Worm (Caenorhabditis elegans) whole organism, L1 larva: Measurements from ENCODE around the gene lips-10.
"Not testable (repeated sequence)": the region's sequence is repeated elsewhere in the genome, so short reads cannot be mapped to it uniquely, and the experiment has no call there.

Source experiments
- C04F5.9 ChIP-seq: sonication (generic microtip); optimal IDR thresholded peaks from 2 replicates; lab custom pipeline; 2016; ENCODE audit warnings: missing genetic modification characterization, missing compliant biosample characterization
- blmp-1 ChIP-seq: fragments of 150-350 bp; optimal IDR thresholded peaks from 2 replicates; lab custom pipeline; 2014; ENCODE audit warnings: missing biosample characterization, missing genetic modification characterization
- efl-1 ChIP-seq, 4 experiments: fragments of 150-350 bp; optimal IDR thresholded peaks in 3 of 4; peaks in 1 of 4; 1 replicate in 1 of 4; 2 replicates in 3 of 4; lab custom pipeline; 2014; ENCODE audit warnings: missing biosample characterization in 2 of 4, missing genetic modification characterization in 2 of 4, missing genetic modification reagents in 2 of 4
- elt-2 ChIP-seq: sonication (generic microtip); optimal IDR thresholded peaks from 2 replicates; lab custom pipeline; 2016; ENCODE audit warnings: missing genetic modification characterization, mild to moderate bottlenecking, inconsistent platforms, missing compliant biosample characterization, missing genetic modification reagents
- ets-5 ChIP-seq: fragments of 200-800 bp; sonication (Bioruptor generic); IDR thresholded peaks from 2 replicates; pipeline ENCODE4 v1.3.6; 2022; ENCODE audit warnings: missing genetic modification characterization, missing compliant biosample characterization
- fkh-10 ChIP-seq: sonication (generic microtip); optimal IDR thresholded peaks from 2 replicates; lab custom pipeline; 2017; ENCODE audit warnings: missing biosample characterization, missing genetic modification reagents, missing genetic modification characterization
- fos-1 ChIP-seq: fragments of 150-350 bp; optimal IDR thresholded peaks from 2 replicates; lab custom pipeline; 2014; ENCODE audit warnings: missing biosample characterization, missing genetic modification characterization
- hlh-17 ChIP-seq: fragments of 200-800 bp; sonication (Bioruptor generic); optimal IDR thresholded peaks from 2 replicates; lab custom pipeline; 2018; ENCODE audit warnings: missing genetic modification characterization, mild to moderate bottlenecking, missing compliant biosample characterization, moderate library complexity, borderline replicate concordance
- irx-1 ChIP-seq: sonication (generic microtip); optimal IDR thresholded peaks from 2 replicates; lab custom pipeline; 2016; ENCODE audit warnings: missing genetic modification characterization, missing compliant biosample characterization
- jun-1 ChIP-seq: fragments of 150-350 bp; optimal IDR thresholded peaks from 2 replicates; lab custom pipeline; 2014; ENCODE audit warnings: missing biosample characterization, missing genetic modification reagents, missing genetic modification characterization
- lin-39 ChIP-seq: fragments of 150-350 bp; optimal IDR thresholded peaks from 2 replicates; lab custom pipeline; 2014; ENCODE audit warnings: missing biosample characterization, missing genetic modification reagents, missing genetic modification characterization
- lsy-2 ChIP-seq, 2 experiments: fragments of 150-350 bp; optimal IDR thresholded peaks; 2 replicates each; lab custom pipeline; 2014; ENCODE audit warnings: missing biosample characterization in 2 of 2, missing genetic modification characterization in 2 of 2
- mep-1 ChIP-seq: fragments of 150-350 bp; optimal IDR thresholded peaks from 2 replicates; lab custom pipeline; 2014; ENCODE audit warnings: missing biosample characterization, missing genetic modification characterization
- nhr-11 ChIP-seq: fragments of 150-350 bp; optimal IDR thresholded peaks from 2 replicates; lab custom pipeline; 2014; ENCODE audit warnings: missing biosample characterization, missing genetic modification characterization
- nhr-12 ChIP-seq: sonication (generic microtip); optimal IDR thresholded peaks from 2 replicates; lab custom pipeline; 2017; ENCODE audit warnings: missing biosample characterization, missing genetic modification characterization
- nhr-19 ChIP-seq: fragments of 200-800 bp; sonication (Bioruptor generic); conservative IDR thresholded peaks from 2 replicates; pipeline ENCODE4 v1.3.6; 2022; ENCODE audit warnings: missing genetic modification characterization, missing compliant biosample characterization
- nhr-71 ChIP-seq: sonication (generic microtip); optimal IDR thresholded peaks from 2 replicates; lab custom pipeline; 2016; ENCODE audit warnings: mild to moderate bottlenecking, missing genetic modification characterization, moderate library complexity, missing compliant biosample characterization
- nhr-84 ChIP-seq: sonication (generic microtip); optimal IDR thresholded peaks from 2 replicates; lab custom pipeline; 2017; ENCODE audit warnings: missing biosample characterization, missing genetic modification characterization
- nhr-85 ChIP-seq: sonication (generic microtip); peaks from one replicate; lab custom pipeline; 2016; ENCODE audit warnings: missing genetic modification characterization, inconsistent platforms, missing compliant biosample characterization
- rnt-1 ChIP-seq: sonication (generic microtip); optimal IDR thresholded peaks from 2 replicates; lab custom pipeline; 2016; ENCODE audit warnings: mild to moderate bottlenecking, missing genetic modification characterization, moderate library complexity, missing compliant biosample characterization
- snpc-4 ChIP-seq: fragments of 150-350 bp; optimal IDR thresholded peaks from 2 replicates; lab custom pipeline; 2014; ENCODE audit warnings: missing biosample characterization, missing genetic modification characterization
- sox-4 ChIP-seq: sonication (generic microtip); optimal IDR thresholded peaks from 2 replicates; lab custom pipeline; 2016; ENCODE audit warnings: missing genetic modification characterization, missing compliant biosample characterization
- sptf-1 ChIP-seq: fragments of 150-350 bp; optimal IDR thresholded peaks from 2 replicates; lab custom pipeline; 2014; ENCODE audit warnings: missing biosample characterization, missing genetic modification characterization
- sup-37 ChIP-seq: fragments of 200-800 bp; sonication (Bioruptor generic); optimal IDR thresholded peaks from 2 replicates; lab custom pipeline; 2018; ENCODE audit warnings: mild to moderate bottlenecking, missing genetic modification characterization, missing compliant biosample characterization
- swsn-7 ChIP-seq: sonication (generic microtip); optimal IDR thresholded peaks from 2 replicates; lab custom pipeline; 2016; ENCODE audit warnings: missing genetic modification characterization, missing compliant biosample characterization
- tlp-1 ChIP-seq: fragments of 150-350 bp; optimal IDR thresholded peaks from 2 replicates; lab custom pipeline; 2014; ENCODE audit warnings: missing biosample characterization, missing genetic modification characterization
- unc-62 ChIP-seq: fragments of 150-350 bp; optimal IDR thresholded peaks from 2 replicates; lab custom pipeline; 2014; ENCODE audit warnings: missing biosample characterization, missing genetic modification reagents, missing genetic modification characterization
- unc-98 ChIP-seq: fragments of 200-800 bp; sonication (Bioruptor generic); IDR thresholded peaks from 2 replicates; pipeline ENCODE4 v1.3.6; 2022; ENCODE audit warnings: missing genetic modification characterization, missing compliant biosample characterization
- xbp-1 ChIP-seq: sonication (generic microtip); optimal IDR thresholded peaks from 2 replicates; lab custom pipeline; 2016; ENCODE audit warnings: missing genetic modification characterization, missing compliant biosample characterization

Gene lips-10

ce11 chrII:8417059-8417668 is 21.8 kb upstream of the lips-10 start, which contains the start of gene fdgt-2:
Gene fdgt-2 (plus strand): TSS chrII:8417618.
- no peak for TF ChIP-seq ets-5 (GFP tag; lab: Robert Waterston, UW)
- no peak for TF ChIP-seq tlp-1 (tag; lab: Kevin White, UChicago)
- no peak for TF ChIP-seq mep-1 (tag; lab: Kevin White, UChicago)
- TF ChIP-seq elt-2 (tag; lab: Kevin White, UChicago) = peak; percentile 8
- TF ChIP-seq hlh-17 = no peak
- TF ChIP-seq C04F5.9 (tag; lab: Kevin White, UChicago) = no peak
- peak; percentile 65 for TF ChIP-seq nhr-85 (tag; lab: Kevin White, UChicago)
- TF ChIP-seq sptf-1 = no peak
- peak; percentile 18 for TF ChIP-seq blmp-1 (tag; lab: Kevin White, UChicago)
- no peak for TF ChIP-seq efl-1 (optimal IDR thresholded peaks at IDR 0.05; lab: Kevin White, UChicago)
- TF ChIP-seq efl-1 (GFP tag; optimal IDR thresholded peaks at IDR 0.05 in 1 of 2; lab: Kevin White, UChicago) = peak in 1 of 2 experiments; percentile 6

- TF ChIP-seq fos-1 (tag; lab: Kevin White, UChicago) (no peak), tlp-1 (tag; lab: Kevin White, UChicago) (peak; percentile 82), rnt-1 (no peak), unc-98 (GFP tag; lab: Robert Waterston, UW) (no peak), lsy-2 (tag; optimal IDR thresholded peaks at IDR 0.05; lab: Kevin White, UChicago) (peak in 1 of 2 experiments; percentile 41), xbp-1 (tag; lab: Kevin White, UChicago) (no peak), irx-1 (tag; lab: Kevin White, UChicago) (no peak), jun-1 (tag; lab: Kevin White, UChicago) (no peak), swsn-7 (tag; lab: Kevin White, UChicago) (no peak), sptf-1 (no peak), sup-37 (GFP tag; lab: Kevin White, UChicago) (no peak), snpc-4 (tag; lab: Kevin White, UChicago) (no peak), nhr-71 (tag; lab: Kevin White, UChicago) (no peak), nhr-84 (tag; lab: Kevin White, UChicago) (no peak), elt-2 (tag; lab: Kevin White, UChicago) (no peak), nhr-11 (tag; lab: Kevin White, UChicago) (no peak), lin-39 (tag; lab: Kevin White, UChicago) (no peak), unc-62 (GFP tag; lab: Kevin White, UChicago) (no peak)
Measured at ce11 chrII:8419015-8419414, 20.0 kb upstream of the lips-10 start.

ce11 chrII:8419798-8420197 is 19.2 kb upstream of the lips-10 start, which contains the start of gene F14E5.8:
Gene F14E5.8 (plus strand): TSS chrII:8420098.
- TF ChIP-seq nhr-19 (GFP tag; lab: Robert Waterston, UW); nhr-12 (tag; lab: Kevin White, UChicago); sptf-1: not testable (repeated sequence)
- TF ChIP-seq, all 84 proteins: peak for 0; not testable (repeated sequence) for 84

ce11 chrII:8420775-8421388 is 18.1 kb upstream of the lips-10 start:
- peak in 1 of 2 experiments; percentile 48 for TF ChIP-seq lsy-2 (tag; optimal IDR thresholded peaks at IDR 0.05; lab: Kevin White, UChicago)
- no peak for TF ChIP-seq fkh-10 (GFP tag; lab: Kevin White, UChicago)
- peak; percentile 90 for TF ChIP-seq tlp-1 (tag; lab: Kevin White, UChicago)
- TF ChIP-seq, all 84 proteins: peak for 2

ce11 chrII:8428758-8428946 is 10.3 kb upstream of the lips-10 start, which contains the start of gene F14E5.2:
Gene F14E5.2 (minus strand): TSS chrII:8428858.
- no peak for TF ChIP-seq sox-4
